Worm (Caenorhabditis elegans) whole organism, L4 larva: ENCODE data around the gene F49C5.10.

Experiments used
- R02D3.7 ChIP-seq: fragments of 150-350 bp; sonication (generic microtip); optimal IDR thresholded peaks from 3 replicates; lab custom pipeline; 2014; ENCODE audit warnings: missing biosample characterization, missing genetic modification characterization
- aly-2 ChIP-seq: sonication (generic microtip); optimal IDR thresholded peaks from 2 replicates; lab custom pipeline; 2018; ENCODE audit warnings: missing biosample characterization, missing genetic modification characterization
- ama-1 ChIP-seq: fragments of 150-350 bp; optimal IDR thresholded peaks from 2 replicates; lab custom pipeline; 2014; ENCODE audit warnings: inconsistent platforms, mixed read lengths
- ceh-62 ChIP-seq: sonication (generic microtip); optimal IDR thresholded peaks from 2 replicates; lab custom pipeline; 2017; ENCODE audit warnings: missing biosample characterization, missing genetic modification characterization
- fkh-10 ChIP-seq: fragments of 150-350 bp; optimal IDR thresholded peaks from 2 replicates; lab custom pipeline; 2014; ENCODE audit warnings: missing biosample characterization, missing genetic modification reagents, missing genetic modification characterization
- jun-1 ChIP-seq: fragments of 150-350 bp; optimal IDR thresholded peaks from 2 replicates; lab custom pipeline; 2014; ENCODE audit warnings: missing biosample characterization, missing genetic modification reagents, missing genetic modification characterization
- mxl-3 ChIP-seq: fragments of 200-800 bp; sonication (Bioruptor generic); optimal IDR thresholded peaks from 2 replicates; lab custom pipeline; 2018; ENCODE audit warnings: mild to moderate bottlenecking, missing genetic modification characterization, missing compliant biosample characterization
- nhr-11 ChIP-seq: fragments of 150-350 bp; optimal IDR thresholded peaks from 2 replicates; lab custom pipeline; 2014; ENCODE audit warnings: missing biosample characterization, missing genetic modification characterization
- nhr-237 ChIP-seq: sonication (generic microtip); optimal IDR thresholded peaks from 2 replicates; lab custom pipeline; 2017; ENCODE audit warnings: missing biosample characterization, missing genetic modification characterization
- nhr-77 ChIP-seq: fragments of 150-350 bp; optimal IDR thresholded peaks from 2 replicates; lab custom pipeline; 2014; ENCODE audit warnings: missing biosample characterization, missing genetic modification characterization
- skn-1 ChIP-seq: fragments of 150-350 bp; optimal IDR thresholded peaks from 2 replicates; lab custom pipeline; 2014; ENCODE audit warnings: missing biosample characterization, missing genetic modification characterization
- unc-62 ChIP-seq, 3 experiments: fragments of 150-350 bp in 1 of 3; sonication (generic microtip); optimal IDR thresholded peaks in 2 of 3; peaks in 1 of 3; 1 replicate in 1 of 3; 2 replicates in 2 of 3; lab custom pipeline; 2014 to 2017; ENCODE audit warnings: missing biosample characterization in 3 of 3, missing genetic modification characterization in 3 of 3, missing genetic modification reagents in 3 of 3, missing genotype in 1 of 3
- zfp-3 ChIP-seq: fragments of 200-800 bp; sonication (Bioruptor generic); conservative IDR thresholded peaks from 2 replicates; pipeline ENCODE4 v1.3.6; 2022; ENCODE audit warnings: missing genetic modification reagents, missing genetic modification characterization, missing compliant biosample characterization

DNA sequence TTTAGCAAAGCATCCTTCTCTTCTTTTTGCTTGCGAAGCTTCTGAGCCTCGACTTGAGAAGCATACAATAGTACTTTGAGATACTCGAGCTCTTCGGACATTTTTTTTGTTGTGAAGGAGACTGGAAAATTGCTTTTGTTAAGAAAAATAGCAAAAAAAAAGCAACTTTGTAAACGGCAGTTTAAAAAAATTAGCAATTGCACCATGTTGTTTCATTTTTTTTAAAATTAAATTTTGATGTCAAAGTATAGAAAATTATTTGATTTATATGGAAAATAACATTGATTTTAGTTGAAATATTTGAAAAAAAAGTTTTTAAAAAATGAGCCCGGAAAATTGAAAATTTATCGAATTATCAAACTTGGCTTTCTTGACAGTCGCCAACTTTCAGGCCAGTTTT, 28.1 kb downstream of the F49C5.10 start, which contains the start of gene Y38E10A.3:
- no peak for TF ChIP-seq ama-1 (lab: Kevin White, UChicago)
- no peak for TF ChIP-seq ceh-62
- no peak for TF ChIP-seq R02D3.7 (tag; lab: Kevin White, UChicago)
- no peak for TF ChIP-seq aly-2 (tag; lab: Kevin White, UChicago)
- no peak for TF ChIP-seq nhr-237
- no peak for TF ChIP-seq nhr-11 (tag; lab: Kevin White, UChicago)
- TF ChIP-seq zfp-3 (GFP tag; lab: Robert Waterston, UW): no peak
- no peak for TF ChIP-seq unc-62 (GFP tag; optimal IDR thresholded peaks at IDR 0.05 in 1 of 2; lab: Kevin White, UChicago)
- no peak for TF ChIP-seq unc-62 (tag; optimal IDR thresholded peaks at IDR 0.05; lab: Kevin White, UChicago)
- TF ChIP-seq jun-1: no peak
- no peak for TF ChIP-seq mxl-3
- TF ChIP-seq skn-1: no peak
- no peak for TF ChIP-seq nhr-77 (tag; lab: Kevin White, UChicago)
- no peak for TF ChIP-seq fkh-10
